Worm (Caenorhabditis elegans) whole organism, L2 larva: Measurements from ENCODE around the gene sir-2.1.

Source experiments
- C34F6.9 ChIP-seq: fragments of 150-350 bp; optimal IDR thresholded peaks from 2 replicates; lab custom pipeline; 2014; ENCODE audit warnings: missing biosample characterization, missing genetic modification characterization
- F13H6.1 ChIP-seq: sonication (generic microtip); optimal IDR thresholded peaks from 2 replicates; lab custom pipeline; 2016; ENCODE audit warnings: missing genetic modification characterization, missing compliant biosample characterization
- Y55F3AM.14 ChIP-seq: fragments of 200-800 bp; sonication (Bioruptor generic); optimal IDR thresholded peaks from 2 replicates; lab custom pipeline; 2018; ENCODE audit warnings: mild to moderate bottlenecking, missing genetic modification characterization, missing compliant biosample characterization
- ZK546.5 ChIP-seq: sonication (generic microtip); optimal IDR thresholded peaks from 2 replicates; lab custom pipeline; 2017; ENCODE audit warnings: missing biosample characterization, missing genetic modification characterization
- alr-1 ChIP-seq: fragments of 150-350 bp; optimal IDR thresholded peaks from 2 replicates; lab custom pipeline; 2014; ENCODE audit warnings: missing biosample characterization, missing genetic modification characterization
- ama-1 ChIP-seq: fragments of 150-350 bp; optimal IDR thresholded peaks from 2 replicates; lab custom pipeline; 2018; ENCODE audit warnings: inconsistent platforms
- blmp-1 ChIP-seq: sonication (generic microtip); optimal IDR thresholded peaks from 2 replicates; lab custom pipeline; 2017; ENCODE audit warnings: missing genetic modification characterization, mild to moderate bottlenecking, missing compliant biosample characterization, antibody characterized with exemption, moderate library complexity; ENCODE audit not compliant: insufficient read depth
- ceh-82 ChIP-seq: fragments of 150-350 bp; optimal IDR thresholded peaks from 2 replicates; lab custom pipeline; 2014; ENCODE audit warnings: missing biosample characterization, missing genetic modification characterization
- crh-2 ChIP-seq: sonication (generic microtip); optimal IDR thresholded peaks from 2 replicates; lab custom pipeline; 2017; ENCODE audit warnings: missing biosample characterization, missing genetic modification characterization
- elt-1 ChIP-seq: fragments of 150-350 bp; optimal IDR thresholded peaks from 2 replicates; lab custom pipeline; 2014; ENCODE audit warnings: missing biosample characterization, missing genetic modification characterization
- elt-3 ChIP-seq: sonication (generic microtip); optimal IDR thresholded peaks from 2 replicates; lab custom pipeline; 2017; ENCODE audit warnings: missing biosample characterization, missing genetic modification characterization
- fos-1 ChIP-seq: fragments of 150-350 bp; optimal IDR thresholded peaks from 2 replicates; lab custom pipeline; 2014; ENCODE audit warnings: missing biosample characterization, missing genetic modification characterization
- gmeb-1 ChIP-seq: fragments of 150-350 bp; optimal IDR thresholded peaks from 2 replicates; lab custom pipeline; 2014; ENCODE audit warnings: missing biosample characterization, missing genetic modification characterization
- lin-11 ChIP-seq: fragments of 150-350 bp; sonication (generic microtip); optimal IDR thresholded peaks from 2 replicates; lab custom pipeline; 2014; ENCODE audit warnings: missing biosample characterization, missing genetic modification characterization, inconsistent platforms, mixed read lengths
- lsy-2 ChIP-seq, 2 experiments: fragments of 150-350 bp in 1 of 2; sonication (generic microtip) in 1 of 2; optimal IDR thresholded peaks; 2 replicates each; lab custom pipeline; 2014 to 2017; ENCODE audit warnings: missing biosample characterization in 2 of 2, missing genetic modification characterization in 2 of 2
- mbf-1 ChIP-seq: sonication (generic microtip); optimal IDR thresholded peaks from 2 replicates; lab custom pipeline; 2017; ENCODE audit warnings: missing biosample characterization, missing genetic modification characterization
- mdl-1 ChIP-seq, 2 experiments: fragments of 150-350 bp in 1 of 2; sonication (generic microtip) in 1 of 2; optimal IDR thresholded peaks; 2 replicates each; lab custom pipeline; 2017; ENCODE audit warnings: missing biosample characterization in 2 of 2, missing genetic modification characterization in 2 of 2
- nhr-10 ChIP-seq: sonication (generic microtip); optimal IDR thresholded peaks from 2 replicates; lab custom pipeline; 2017; ENCODE audit warnings: missing biosample characterization, missing genetic modification characterization
- nhr-11 ChIP-seq: fragments of 150-350 bp; optimal IDR thresholded peaks from 2 replicates; lab custom pipeline; 2014; ENCODE audit warnings: missing biosample characterization, missing genetic modification characterization
- nhr-129 ChIP-seq: fragments of 150-350 bp; optimal IDR thresholded peaks from 2 replicates; lab custom pipeline; 2014; ENCODE audit warnings: missing biosample characterization, missing genetic modification characterization
- nhr-21 ChIP-seq: fragments of 150-350 bp; optimal IDR thresholded peaks from 2 replicates; lab custom pipeline; 2014; ENCODE audit warnings: missing biosample characterization, missing genetic modification characterization
- nhr-237 ChIP-seq: fragments of 150-350 bp; optimal IDR thresholded peaks from 2 replicates; lab custom pipeline; 2014; ENCODE audit warnings: missing biosample characterization, missing genetic modification characterization
- nhr-25 ChIP-seq: fragments of 150-350 bp; sonication (generic microtip); optimal IDR thresholded peaks from 3 replicates; lab custom pipeline; 2014; ENCODE audit warnings: missing biosample characterization, missing genetic modification characterization
- nhr-6 ChIP-seq: fragments of 150-350 bp; optimal IDR thresholded peaks from 2 replicates; lab custom pipeline; 2014; ENCODE audit warnings: missing biosample characterization, missing genetic modification characterization
- peb-1 ChIP-seq: fragments of 150-350 bp; optimal IDR thresholded peaks from 2 replicates; lab custom pipeline; 2014; ENCODE audit warnings: missing biosample characterization, missing genetic modification characterization
- sem-4 ChIP-seq: fragments of 150-350 bp; optimal IDR thresholded peaks from 2 replicates; lab custom pipeline; 2014; ENCODE audit warnings: missing biosample characterization, missing genetic modification reagents, missing genetic modification characterization
- sma-9 ChIP-seq, 2 experiments: fragments of 150-350 bp in 1 of 2; sonication (generic microtip) in 1 of 2; optimal IDR thresholded peaks; 2 replicates each; lab custom pipeline; 2014 to 2016; ENCODE audit warnings: missing genetic modification characterization in 2 of 2, mild to moderate bottlenecking in 1 of 2, missing biosample characterization in 1 of 2, missing compliant biosample characterization in 1 of 2, missing genetic modification reagents in 1 of 2, moderate library complexity in 1 of 2
- snpc-4 ChIP-seq: fragments of 150-350 bp; optimal IDR thresholded peaks from 2 replicates; lab custom pipeline; 2014; ENCODE audit warnings: missing biosample characterization, missing genetic modification characterization
- unc-39 ChIP-seq: fragments of 150-350 bp; optimal IDR thresholded peaks from 2 replicates; lab custom pipeline; 2014; ENCODE audit warnings: missing biosample characterization, missing genetic modification characterization
- ztf-4 ChIP-seq: fragments of 150-350 bp; optimal IDR thresholded peaks from 2 replicates; lab custom pipeline; 2014; ENCODE audit warnings: missing biosample characterization, missing genetic modification characterization

Gene sir-2.1

ce11 chrIV:10398244-10398643, 32.2 kb upstream of the sir-2.1 start:
- TF ChIP-seq nhr-25 (tag; lab: Kevin White, UChicago) (no peak), F13H6.1 (tag; lab: Kevin White, UChicago) (no peak), lsy-2 (tag; optimal IDR thresholded peaks at IDR 0.05; lab: Kevin White, UChicago) (peak in 1 of 2 experiments; percentile 6), ZK546.5 (tag; lab: Kevin White, UChicago) (no peak), ceh-82 (tag; lab: Kevin White, UChicago) (no peak), elt-3 (tag; lab: Kevin White, UChicago) (no peak), crh-2 (tag; lab: Kevin White, UChicago) (no peak), sem-4 (tag; lab: Kevin White, UChicago) (peak; percentile 36), peb-1 (tag; lab: Kevin White, UChicago) (no peak), sma-9 (GFP tag; optimal IDR thresholded peaks at IDR 0.05; lab: Kevin White, UChicago) (peak; percentile 13), sma-9 (tag; optimal IDR thresholded peaks at IDR 0.05; lab: Kevin White, UChicago) (no peak), nhr-237 (tag; lab: Kevin White, UChicago) (no peak), fos-1 (tag; lab: Kevin White, UChicago) (no peak), snpc-4 (no peak), nhr-10 (no peak), elt-1 (no peak), mdl-1 (tag; optimal IDR thresholded peaks at IDR 0.05; lab: Kevin White, UChicago) (no peak), ztf-4 (tag; lab: Kevin White, UChicago) (no peak), lin-11 (tag; lab: Kevin White, UChicago) (no peak), nhr-129 (tag; lab: Kevin White, UChicago) (no peak), nhr-6 (tag; lab: Kevin White, UChicago) (no peak), mbf-1 (tag; lab: Kevin White, UChicago) (no peak), nhr-11 (no peak), C34F6.9 (tag; lab: Kevin White, UChicago) (peak; percentile 15), gmeb-1 (no peak)

- TF ChIP-seq ama-1 (lab: Kevin White, UChicago) (no peak), C34F6.9 (tag; lab: Kevin White, UChicago) (peak; percentile 3), fos-1 (tag; lab: Kevin White, UChicago) (no peak)
These were observed 30.8 kb upstream of the sir-2.1 start for ce11 chrIV:10396827-10397226.

ce11 chrIV:10394858-10395257, 28.8 kb upstream of the sir-2.1 start, which contains the start of gene R10H10.4:
TSS of gene R10H10.4 (minus strand) at chrIV:10394958.
- no peak for TF ChIP-seq nhr-10
- no peak for TF ChIP-seq ama-1 (lab: Kevin White, UChicago)
- TF ChIP-seq mbf-1 (tag; lab: Kevin White, UChicago): no peak
- TF ChIP-seq fos-1 (tag; lab: Kevin White, UChicago): no peak
- no peak for TF ChIP-seq ZK546.5 (tag; lab: Kevin White, UChicago)
- no peak for TF ChIP-seq nhr-11
- TF ChIP-seq nhr-21 (tag; lab: Kevin White, UChicago): no peak

- TF ChIP-seq lin-11 (tag; lab: Kevin White, UChicago) (no peak), unc-39 (no peak), fos-1 (tag; lab: Kevin White, UChicago) (no peak), snpc-4 (no peak), Y55F3AM.14 (GFP tag; lab: Kevin White, UChicago) (no peak)
These were observed 25.8 kb upstream of the sir-2.1 start, which contains the start of gene spe-26 for ce11 chrIV:10391827-10392226. TSS of gene spe-26 (minus strand) at chrIV:10391927.

- TF ChIP-seq fos-1 (tag; lab: Kevin White, UChicago): peak; percentile 89
- no peak for TF ChIP-seq sem-4 (tag; lab: Kevin White, UChicago)
These were observed 22.2 kb upstream of the sir-2.1 start, which contains the start of gene R10H10.3 for ce11 chrIV:10388263-10388662. TSS of gene R10H10.3 (plus strand) at chrIV:10388505.

ce11 chrIV:10387113-10387512, 21.1 kb upstream of the sir-2.1 start, which contains the start of gene nfu-1:
TSS of gene nfu-1 (plus strand) at chrIV:10387413.
- TF ChIP-seq alr-1 (tag; lab: Kevin White, UChicago) (no peak), unc-39 (no peak), nhr-6 (tag; lab: Kevin White, UChicago) (no peak), F13H6.1 (tag; lab: Kevin White, UChicago) (no peak), blmp-1 (tag; lab: Kevin White, UChicago) (no peak), ZK546.5 (tag; lab: Kevin White, UChicago) (no peak), ceh-82 (tag; lab: Kevin White, UChicago) (no peak), mdl-1 (tag; optimal IDR thresholded peaks at IDR 0.05; lab: Kevin White, UChicago) (no peak), ama-1 (lab: Kevin White, UChicago) (no peak)
